Fruit fly (Drosophila melanogaster) whole organism, prepupa: ENCODE results near the gene CG43935.

ENCODE experiments used
- CG10631 ChIP-seq: fragments of 200-800 bp; sonication (Bioruptor generic); optimal IDR thresholded peaks from 2 replicates; lab custom pipeline; 2016; ENCODE audit warnings: missing biosample characterization, missing genetic modification characterization
- CG10669 ChIP-seq: fragments of 200-800 bp; sonication (Bioruptor generic); optimal IDR thresholded peaks from 3 replicates; lab custom pipeline; 2018; ENCODE audit warnings: missing biosample characterization, mild to moderate bottlenecking, missing genetic modification characterization, moderate library complexity
- CG11902 ChIP-seq: fragments of 200-800 bp; sonication (Bioruptor generic); optimal IDR thresholded peaks from 3 replicates; lab custom pipeline; 2016; ENCODE audit warnings: missing biosample characterization, missing genetic modification characterization
- CG15336 ChIP-seq: fragments of 200-800 bp; sonication (Bioruptor generic); IDR thresholded peaks from 2 replicates; pipeline ENCODE4 v1.3.6; 2022; ENCODE audit warnings: missing biosample characterization, missing genetic modification characterization
- CG1621 ChIP-seq: fragments of 200-800 bp; sonication (Bioruptor generic); optimal IDR thresholded peaks from 3 replicates; lab custom pipeline; 2018; ENCODE audit warnings: missing biosample characterization, mild to moderate bottlenecking, missing genetic modification characterization
- CG3032 ChIP-seq: fragments of 200-800 bp; optimal IDR thresholded peaks from 2 replicates; lab custom pipeline; 2019; ENCODE audit warnings: missing biosample characterization, mild to moderate bottlenecking, missing genetic modification characterization, moderate library complexity
- CG31627 ChIP-seq: fragments of 200-800 bp; sonication (Bioruptor generic); optimal IDR thresholded peaks from 3 replicates; lab custom pipeline; 2016; ENCODE audit warnings: missing biosample characterization, missing genetic modification characterization
- CG34406 ChIP-seq: fragments of 200-800 bp; sonication (Bioruptor generic); optimal IDR thresholded peaks from 3 replicates; lab custom pipeline; 2016; ENCODE audit warnings: missing biosample characterization, missing genetic modification characterization
- CG3919 ChIP-seq: fragments of 200-800 bp; sonication (Bioruptor generic); optimal IDR thresholded peaks from 3 replicates; lab custom pipeline; 2016; ENCODE audit warnings: missing biosample characterization, missing genetic modification characterization
- CG4318 ChIP-seq: fragments of 200-800 bp; sonication (Bioruptor generic); optimal IDR thresholded peaks from 3 replicates; lab custom pipeline; 2017; ENCODE audit warnings: missing biosample characterization, mild to moderate bottlenecking, missing genetic modification characterization
- CG6163 ChIP-seq: fragments of 200-800 bp; sonication (Bioruptor generic); IDR thresholded peaks from 3 replicates; pipeline ENCODE4 v1.3.6; 2022; ENCODE audit warnings: missing biosample characterization, missing genetic modification characterization
- CG6276 ChIP-seq: fragments of 200-800 bp; sonication (Bioruptor generic); optimal IDR thresholded peaks from 2 replicates; lab custom pipeline; 2017; ENCODE audit warnings: missing biosample characterization, mild to moderate bottlenecking, missing genetic modification characterization
- CG6792 ChIP-seq: fragments of 200-800 bp; sonication (Bioruptor generic); optimal IDR thresholded peaks from 3 replicates; lab custom pipeline; 2016; ENCODE audit warnings: missing biosample characterization, missing genetic modification characterization
- CG7368 ChIP-seq: fragments of 200-800 bp; sonication (Bioruptor generic); optimal IDR thresholded peaks from 3 replicates; lab custom pipeline; 2016; ENCODE audit warnings: missing biosample characterization, missing genetic modification characterization
- CG8119 ChIP-seq: fragments of 200-800 bp; sonication (Bioruptor generic); IDR thresholded peaks from 3 replicates; pipeline ENCODE4 v1.3.6; 2022; ENCODE audit warnings: missing biosample characterization, missing genetic modification characterization
- CG8632 ChIP-seq: fragments of 200-800 bp; sonication (Bioruptor generic); optimal IDR thresholded peaks from 3 replicates; lab custom pipeline; 2016; ENCODE audit warnings: missing biosample characterization, missing genetic modification characterization
- CG9139 ChIP-seq: fragments of 200-800 bp; sonication (Bioruptor generic); optimal IDR thresholded peaks from 3 replicates; lab custom pipeline; 2017; ENCODE audit warnings: missing biosample characterization, mild to moderate bottlenecking, missing genetic modification characterization
- Eip75B ChIP-seq: fragments of 200-800 bp; sonication (Bioruptor generic); optimal IDR thresholded peaks from 3 replicates; lab custom pipeline; 2016; ENCODE audit warnings: missing biosample characterization, missing genetic modification characterization
- Ets96B ChIP-seq: fragments of 200-800 bp; optimal IDR thresholded peaks from 2 replicates; lab custom pipeline; 2019; ENCODE audit warnings: missing biosample characterization, mild to moderate bottlenecking, missing genetic modification characterization, moderate library complexity
- Hr38 ChIP-seq: sonication (Bioruptor generic); optimal IDR thresholded peaks from 2 replicates; lab custom pipeline; 2016; ENCODE audit warnings: missing biosample characterization, missing genetic modification characterization
- Hr39 ChIP-seq: fragments of 200-800 bp; sonication (Bioruptor generic); optimal IDR thresholded peaks from 2 replicates; lab custom pipeline; 2016; ENCODE audit warnings: missing biosample characterization, missing genetic modification characterization
- Hr4 ChIP-seq: fragments of 200-800 bp; sonication (Bioruptor generic); optimal IDR thresholded peaks from 3 replicates; lab custom pipeline; 2016; ENCODE audit warnings: missing biosample characterization, missing genetic modification characterization
- Met ChIP-seq: fragments of 200-800 bp; sonication (Bioruptor generic); optimal IDR thresholded peaks from 3 replicates; lab custom pipeline; 2016; ENCODE audit warnings: missing biosample characterization, missing genetic modification characterization
- OdsH ChIP-seq: fragments of 200-800 bp; sonication (Bioruptor generic); optimal IDR thresholded peaks from 3 replicates; lab custom pipeline; 2016; ENCODE audit warnings: missing biosample characterization, missing genetic modification characterization
- Sox14 ChIP-seq: fragments of 200-800 bp; sonication (Bioruptor generic); optimal IDR thresholded peaks from 3 replicates; lab custom pipeline; 2016; ENCODE audit warnings: missing biosample characterization, missing genetic modification characterization
- Sox15 ChIP-seq: fragments of 200-800 bp; sonication (Bioruptor generic); optimal IDR thresholded peaks from 3 replicates; lab custom pipeline; 2016; ENCODE audit warnings: missing biosample characterization, missing genetic modification characterization
- achi ChIP-seq: fragments of 200-800 bp; sonication (Bioruptor generic); optimal IDR thresholded peaks from 3 replicates; lab custom pipeline; 2016; ENCODE audit warnings: missing biosample characterization, missing genetic modification characterization
- acj6 ChIP-seq: fragments of 200-800 bp; sonication (Bioruptor generic); optimal IDR thresholded peaks from 3 replicates; lab custom pipeline; 2016; ENCODE audit warnings: missing biosample characterization, missing genetic modification characterization
- cyc ChIP-seq: fragments of 200-800 bp; sonication (Bioruptor generic); optimal IDR thresholded peaks from 3 replicates; lab custom pipeline; 2016; ENCODE audit warnings: missing biosample characterization, missing genetic modification characterization
- eg ChIP-seq: fragments of 200-800 bp; sonication (Bioruptor generic); IDR thresholded peaks from 3 replicates; pipeline ENCODE4 v1.3.6; 2022; ENCODE audit warnings: missing biosample characterization, missing genetic modification characterization
- fd85E ChIP-seq: fragments of 200-800 bp; sonication (Bioruptor generic); optimal IDR thresholded peaks from 3 replicates; lab custom pipeline; 2016; ENCODE audit warnings: missing biosample characterization, missing genetic modification characterization
- fkh ChIP-seq: fragments of 200-800 bp; sonication (Bioruptor generic); optimal IDR thresholded peaks from 3 replicates; lab custom pipeline; 2017; ENCODE audit warnings: missing biosample characterization, mild to moderate bottlenecking, missing genetic modification characterization, moderate library complexity
- lz ChIP-seq: fragments of 200-800 bp; sonication (Bioruptor generic); optimal IDR thresholded peaks from 3 replicates; lab custom pipeline; 2016; ENCODE audit warnings: missing biosample characterization, missing genetic modification characterization
- net ChIP-seq: fragments of 200-800 bp; sonication (Bioruptor generic); optimal IDR thresholded peaks from 3 replicates; lab custom pipeline; 2016; ENCODE audit warnings: missing biosample characterization, missing genetic modification characterization
- pdm3 ChIP-seq: fragments of 200-800 bp; sonication (Bioruptor generic); optimal IDR thresholded peaks from 3 replicates; lab custom pipeline; 2016; ENCODE audit warnings: missing biosample characterization, missing genetic modification characterization
- spab ChIP-seq: fragments of 200-800 bp; sonication (Bioruptor generic); optimal IDR thresholded peaks from 2 replicates; lab custom pipeline; 2017; ENCODE audit warnings: missing biosample characterization, mild to moderate bottlenecking, missing genetic modification characterization, missing genetic modification reagents
- ss ChIP-seq, 2 experiments: fragments of 200-800 bp; sonication (Bioruptor generic); optimal IDR thresholded peaks; 2 replicates in 1 of 2; 3 replicates in 1 of 2; lab custom pipeline; 2017 to 2018; ENCODE audit warnings: mild to moderate bottlenecking in 2 of 2, missing biosample characterization in 2 of 2, missing genetic modification characterization in 2 of 2, moderate library complexity in 1 of 2
- svp ChIP-seq: fragments of 200-800 bp; sonication (Bioruptor generic); peaks from one replicate; lab custom pipeline; 2016; ENCODE audit warnings: missing biosample characterization, missing genetic modification characterization
- topi ChIP-seq: fragments of 200-800 bp; sonication (Bioruptor generic); optimal IDR thresholded peaks from 3 replicates; lab custom pipeline; 2016; ENCODE audit warnings: missing biosample characterization, missing genetic modification characterization
- vri ChIP-seq: fragments of 200-800 bp; sonication (Bioruptor generic); optimal IDR thresholded peaks from 3 replicates; lab custom pipeline; 2016; ENCODE audit warnings: missing biosample characterization, mild to moderate bottlenecking, missing genetic modification characterization

The CG43935 gene

DNA sequence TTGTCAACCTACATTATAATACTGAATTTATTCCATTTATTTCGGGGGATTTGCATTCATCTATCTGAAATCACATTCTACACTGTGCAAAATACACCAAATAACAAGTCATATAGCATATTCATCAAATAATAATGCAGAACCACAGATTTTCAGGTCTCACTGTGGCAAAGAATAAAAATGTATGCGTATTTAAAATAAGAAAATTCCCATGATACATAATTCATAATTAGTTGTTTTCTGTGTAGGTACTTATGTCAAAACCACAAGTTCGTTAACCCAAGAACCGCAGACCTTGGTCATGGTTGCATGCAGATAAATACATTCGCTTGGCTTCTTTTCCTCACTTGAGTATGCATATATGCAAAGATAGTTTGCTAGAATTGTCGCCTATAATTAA is 27.0 kb downstream of the CG43935 start (continued):
- TF ChIP-seq CG10631 (GFP tag; lab: Kevin White, UChicago): peak; percentile 32
- TF ChIP-seq CG6163 (GFP tag; lab: Robert Waterston, UW): peak; percentile 79
- peak; percentile 12 for TF ChIP-seq CG11902
- TF ChIP-seq topi (GFP tag; lab: Kevin White, UChicago): peak; percentile 30
- TF ChIP-seq Hr39: peak; percentile 17
- TF ChIP-seq CG31627 (GFP tag; lab: Kevin White, UChicago): peak; percentile 18
- TF ChIP-seq vri (GFP tag; lab: Kevin White, UChicago): peak; percentile 27
- peak; percentile 25 for TF ChIP-seq pdm3 (GFP tag; lab: Kevin White, UChicago)
- no peak for TF ChIP-seq CG4318 (GFP tag; lab: Kevin White, UChicago)
- TF ChIP-seq eg (GFP tag; lab: Robert Waterston, UW): peak; percentile 53; the same call in 2 of the 3 replicates
- TF ChIP-seq Met (GFP tag; lab: Kevin White, UChicago): peak; percentile 31
- TF ChIP-seq Ets96B (tag; lab: Kevin White, UChicago): peak; percentile 30
- peak; percentile 22 for TF ChIP-seq CG1621
- no peak for TF ChIP-seq CG7368 (GFP tag; lab: Kevin White, UChicago)
- peak; percentile 24 for TF ChIP-seq Eip75B (GFP tag; lab: Kevin White, UChicago)
- TF ChIP-seq CG3919: peak; percentile 52
- TF ChIP-seq CG6276 (GFP tag; lab: Kevin White, UChicago): no peak
- peak; percentile 24 to 27 for TF ChIP-seq ss (GFP tag; optimal IDR thresholded peaks at IDR 0.05; lab: Kevin White, UChicago)
- peak; percentile 68 for TF ChIP-seq svp (GFP tag; lab: Kevin White, UChicago)
- peak; percentile 43 for TF ChIP-seq OdsH (GFP tag; lab: Kevin White, UChicago)
- no peak for TF ChIP-seq Hr38 (GFP tag; lab: Kevin White, UChicago)
- peak; percentile 39 for TF ChIP-seq acj6 (GFP tag; lab: Kevin White, UChicago)
- no peak for TF ChIP-seq Sox15

DNA sequence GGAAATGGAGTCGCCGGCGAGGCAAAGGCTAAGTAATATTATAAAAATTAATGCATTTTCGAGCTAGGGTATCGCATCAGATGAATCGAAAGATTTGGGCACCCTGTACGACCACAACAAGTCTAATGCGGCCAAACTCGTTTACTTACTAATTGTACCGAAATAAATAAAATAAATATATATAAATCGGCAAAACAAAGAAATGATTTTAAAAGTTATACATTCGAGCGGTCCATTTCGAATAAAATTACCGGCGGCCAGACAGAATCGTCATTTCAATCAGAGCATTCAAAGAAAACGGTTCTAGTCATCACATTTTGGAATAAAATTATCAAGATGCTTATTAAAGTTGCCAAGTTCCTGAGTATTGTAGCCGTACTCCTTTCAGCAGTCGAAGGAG is 27.6 kb downstream of the CG43935 start, which contains the start of gene CG14258:
Gene CG14258 (plus strand): TSS at position 301 of the 400 bp plus-strand sequence.
- TF ChIP-seq lz (GFP tag; lab: Kevin White, UChicago) (no peak), CG6792 (GFP tag; lab: Kevin White, UChicago) (no peak), CG3919 (no peak), CG34406 (no peak), achi (no peak), CG11902 (no peak), CG15336 (GFP tag; lab: Robert Waterston, UW) (no peak), CG3032 (tag; lab: Kevin White, UChicago) (no peak), Hr38 (GFP tag; lab: Kevin White, UChicago) (no peak), Sox14 (GFP tag; lab: Kevin White, UChicago) (no peak), fkh (no peak), net (GFP tag; lab: Kevin White, UChicago) (no peak), Hr4 (GFP tag; lab: Kevin White, UChicago) (no peak), spab (GFP tag; lab: Kevin White, UChicago) (no peak), CG10669 (GFP tag; lab: Kevin White, UChicago) (no peak), vri (GFP tag; lab: Kevin White, UChicago) (no peak), CG8632 (no peak), CG9139 (GFP tag; lab: Kevin White, UChicago) (no peak), cyc (no peak), fd85E (GFP tag; lab: Kevin White, UChicago) (no peak)

DNA sequence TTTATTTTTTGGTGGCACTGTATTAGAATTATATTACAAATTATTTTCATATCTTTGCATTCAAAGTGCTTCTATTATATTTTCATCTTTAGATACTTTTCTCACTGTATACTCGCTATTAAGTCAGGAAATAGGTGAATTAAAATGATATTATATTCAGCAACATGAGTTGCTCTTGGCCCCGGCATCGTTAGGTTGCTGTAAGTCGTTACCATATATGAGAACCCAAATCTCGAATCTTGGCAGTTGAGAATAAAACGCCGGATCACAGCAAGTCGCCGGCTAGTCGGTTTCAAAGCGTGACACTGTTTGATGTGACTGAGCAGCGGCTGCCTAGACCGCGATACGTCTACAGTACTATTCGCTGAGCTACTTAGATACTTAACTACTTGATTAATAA is 29.0 kb downstream of the CG43935 start, which contains the start of gene CG14259:
Gene CG14259 (plus strand): TSS at position 301 of the 400 bp plus-strand sequence.
- TF ChIP-seq CG8119: no peak
